Worm (Caenorhabditis elegans) whole organism, young adult: ENCODE data around the gene sru-38.

Source experiments
- B0035.1 ChIP-seq: sonication (generic microtip); optimal IDR thresholded peaks from 2 replicates; lab custom pipeline; 2016; ENCODE audit warnings: missing genetic modification characterization, mild to moderate bottlenecking, missing compliant biosample characterization, missing genotype, missing genetic modification reagents
- C06A6.2 ChIP-seq: fragments of 200-800 bp; sonication (Bioruptor generic); conservative IDR thresholded peaks from 2 replicates; pipeline ENCODE4 v1.3.6; 2022; ENCODE audit warnings: missing genetic modification characterization, missing compliant biosample characterization
- D2030.7 ChIP-seq: fragments of 200-800 bp; sonication (Bioruptor generic); IDR thresholded peaks from 2 replicates; pipeline ENCODE4 v1.3.6; 2022; ENCODE audit warnings: missing genetic modification reagents, missing genetic modification characterization, missing compliant biosample characterization
- F22D6.2 ChIP-seq: sonication (generic microtip); optimal IDR thresholded peaks from 2 replicates; lab custom pipeline; 2016; ENCODE audit warnings: mild to moderate bottlenecking, missing genetic modification characterization, missing compliant biosample characterization
- F49E8.2 ChIP-seq: sonication (generic microtip); optimal IDR thresholded peaks from 3 replicates; lab custom pipeline; 2017; ENCODE audit warnings: missing genetic modification characterization, mild to moderate bottlenecking, missing compliant biosample characterization, antibody characterized with exemption, moderate library complexity; ENCODE audit not compliant: insufficient read depth
- F52B5.7 ChIP-seq: sonication (generic microtip); optimal IDR thresholded peaks from 2 replicates; lab custom pipeline; 2016; ENCODE audit warnings: mild to moderate bottlenecking, missing genetic modification characterization, missing compliant biosample characterization
- F57A8.1 ChIP-seq: fragments of 200-800 bp; sonication (Bioruptor generic); optimal IDR thresholded peaks from 2 replicates; lab custom pipeline; 2018; ENCODE audit warnings: mild to moderate bottlenecking, missing genetic modification characterization, moderate library complexity, missing compliant biosample characterization
- T26A5.8 ChIP-seq: sonication (generic microtip); optimal IDR thresholded peaks from 2 replicates; lab custom pipeline; 2016; ENCODE audit warnings: missing genetic modification characterization, missing compliant biosample characterization
- Y53G8AR.9 ChIP-seq: fragments of 200-800 bp; sonication (Bioruptor generic); conservative IDR thresholded peaks from 2 replicates; pipeline ENCODE4 v1.3.6; 2022; ENCODE audit warnings: missing genetic modification reagents, missing genetic modification characterization, missing compliant biosample characterization
- ZK185.1 ChIP-seq: sonication (generic microtip); optimal IDR thresholded peaks from 2 replicates; lab custom pipeline; 2016; ENCODE audit warnings: mild to moderate bottlenecking, missing genetic modification characterization, missing compliant biosample characterization; ENCODE audit not compliant: poor library complexity, severe bottlenecking
- akir-1 ChIP-seq: fragments of 200-800 bp; sonication (Bioruptor generic); optimal IDR thresholded peaks from 2 replicates; lab custom pipeline; 2018; ENCODE audit warnings: mild to moderate bottlenecking, missing genetic modification characterization, moderate library complexity, missing compliant biosample characterization
- aptf-2 ChIP-seq: fragments of 200-800 bp; sonication (Bioruptor generic); conservative IDR thresholded peaks from 2 replicates; pipeline ENCODE4 v1.3.6; 2022; ENCODE audit warnings: missing genetic modification reagents, missing genetic modification characterization, missing compliant biosample characterization
- attf-6 ChIP-seq: fragments of 200-800 bp; sonication (Bioruptor generic); IDR thresholded peaks from 2 replicates; pipeline ENCODE4 v1.3.6; 2022; ENCODE audit warnings: missing genetic modification reagents, missing genetic modification characterization, missing compliant biosample characterization
- cebp-1 ChIP-seq, 2 experiments: fragments of 200-800 bp in 1 of 2; sonication (Bioruptor generic) in 1 of 2; sonication (generic microtip) in 1 of 2; IDR thresholded peaks in 1 of 2; optimal IDR thresholded peaks in 1 of 2; 2 replicates each; pipeline versions ENCODE4 v1.3.6 to Lab custom; 2017 to 2022; ENCODE audit warnings: missing compliant biosample characterization in 2 of 2, missing genetic modification characterization in 2 of 2, mild to moderate bottlenecking in 1 of 2, missing genetic modification reagents in 1 of 2, moderate library complexity in 1 of 2
- cebp-2 ChIP-seq: fragments of 200-800 bp; sonication (Bioruptor generic); IDR thresholded peaks from 2 replicates; pipeline ENCODE4 v1.3.6; 2022; ENCODE audit warnings: missing genetic modification characterization, missing compliant biosample characterization
- ceh-40 ChIP-seq: fragments of 200-800 bp; sonication (Bioruptor generic); IDR thresholded peaks from 2 replicates; pipeline ENCODE4 v1.3.6; 2022; ENCODE audit warnings: missing genetic modification characterization, missing compliant biosample characterization
- ceh-79 ChIP-seq: sonication (generic microtip); optimal IDR thresholded peaks from 2 replicates; lab custom pipeline; 2017; ENCODE audit warnings: mild to moderate bottlenecking, missing genetic modification characterization, missing compliant biosample characterization
- dpl-1 ChIP-seq: fragments of 150-350 bp; optimal IDR thresholded peaks from 2 replicates; lab custom pipeline; 2014; ENCODE audit warnings: missing biosample characterization, missing genetic modification reagents, missing genetic modification characterization
- egl-44 ChIP-seq: fragments of 200-800 bp; sonication (Bioruptor generic); IDR thresholded peaks from 2 replicates; pipeline ENCODE4 v1.3.6; 2022; ENCODE audit warnings: missing genetic modification reagents, missing genetic modification characterization, missing compliant biosample characterization
- ets-4 ChIP-seq: fragments of 200-800 bp; sonication (Bioruptor generic); optimal IDR thresholded peaks from 2 replicates; lab custom pipeline; 2018; ENCODE audit warnings: mild to moderate bottlenecking, missing genetic modification characterization, missing compliant biosample characterization
- him-1 ChIP-seq: sonication (generic microtip); optimal IDR thresholded peaks from 2 replicates; lab custom pipeline; 2016; ENCODE audit warnings: missing genotype, missing genetic modification reagents, missing genetic modification characterization, missing compliant biosample characterization
- hlh-26 ChIP-seq: fragments of 200-800 bp; sonication (Bioruptor generic); conservative IDR thresholded peaks from 2 replicates; pipeline ENCODE4 v1.3.6; 2022; ENCODE audit warnings: missing genetic modification reagents, missing genetic modification characterization, missing compliant biosample characterization
- hmg-20 ChIP-seq: fragments of 200-800 bp; sonication (Bioruptor generic); IDR thresholded peaks from 2 replicates; pipeline ENCODE4 v1.3.6; 2022; ENCODE audit warnings: missing genetic modification reagents, missing genetic modification characterization, missing compliant biosample characterization
- hrde-1 ChIP-seq: sonication (generic microtip); optimal IDR thresholded peaks from 2 replicates; lab custom pipeline; 2016; ENCODE audit warnings: missing genetic modification characterization, mild to moderate bottlenecking, missing compliant biosample characterization, moderate library complexity, missing genotype, missing genetic modification reagents, borderline replicate concordance
- hsf-1 ChIP-seq: fragments of 200-800 bp; sonication (Bioruptor generic); IDR thresholded peaks from 2 replicates; pipeline ENCODE4 v1.3.6; 2022; ENCODE audit warnings: missing genetic modification reagents, missing genetic modification characterization, missing compliant biosample characterization
- let-607 ChIP-seq, 2 experiments: fragments of 200-800 bp in 1 of 2; sonication (Bioruptor generic) in 1 of 2; sonication (generic microtip) in 1 of 2; optimal IDR thresholded peaks; 2 replicates each; lab custom pipeline; 2016 to 2018; ENCODE audit warnings: mild to moderate bottlenecking in 2 of 2, missing compliant biosample characterization in 2 of 2, missing genetic modification characterization in 2 of 2, moderate library complexity in 2 of 2, missing genotype in 1 of 2
- lin-26 ChIP-seq: fragments of 200-800 bp; sonication (Bioruptor generic); IDR thresholded peaks from 2 replicates; pipeline ENCODE4 v1.3.6; 2022; ENCODE audit warnings: missing genetic modification reagents, missing genetic modification characterization, missing compliant biosample characterization
- lin-40 ChIP-seq: sonication (generic microtip); optimal IDR thresholded peaks from 2 replicates; lab custom pipeline; 2016; ENCODE audit warnings: missing genetic modification characterization, mild to moderate bottlenecking, missing compliant biosample characterization, missing genotype, missing genetic modification reagents
- lin-54 ChIP-seq: fragments of 200-800 bp; sonication (Bioruptor generic); optimal IDR thresholded peaks from 2 replicates; lab custom pipeline; 2018; ENCODE audit warnings: mild to moderate bottlenecking, missing genetic modification characterization, missing compliant biosample characterization
- madf-6 ChIP-seq: fragments of 200-800 bp; sonication (Bioruptor generic); IDR thresholded peaks from 2 replicates; pipeline ENCODE4 v1.3.6; 2022; ENCODE audit warnings: missing genetic modification reagents, missing genetic modification characterization, missing compliant biosample characterization
- mes-4 ChIP-seq: sonication (generic microtip); optimal IDR thresholded peaks from 2 replicates; lab custom pipeline; 2016; ENCODE audit warnings: missing genotype, missing genetic modification characterization, missing compliant biosample characterization
- mxl-1 ChIP-seq: sonication (generic microtip); optimal IDR thresholded peaks from 2 replicates; lab custom pipeline; 2016; ENCODE audit warnings: missing genetic modification characterization, missing compliant biosample characterization
- nfyb-1 ChIP-seq: fragments of 200-800 bp; sonication (Bioruptor generic); IDR thresholded peaks from 2 replicates; pipeline ENCODE4 v1.3.6; 2022; ENCODE audit warnings: missing genetic modification reagents, missing genetic modification characterization, missing compliant biosample characterization
- nhr-179 ChIP-seq: sonication (generic microtip); optimal IDR thresholded peaks from 2 replicates; lab custom pipeline; 2016; ENCODE audit warnings: mild to moderate bottlenecking, missing genetic modification characterization, missing compliant biosample characterization
- pha-4 ChIP-seq: fragments of 150-350 bp; sonication (generic microtip); optimal IDR thresholded peaks from 2 replicates; lab custom pipeline; 2014; ENCODE audit warnings: missing biosample characterization, missing genetic modification reagents, missing genetic modification characterization
- snpc-1.1 ChIP-seq: sonication (generic microtip); optimal IDR thresholded peaks from 2 replicates; lab custom pipeline; 2017; ENCODE audit warnings: missing genetic modification characterization, mild to moderate bottlenecking, missing compliant biosample characterization, antibody characterized with exemption, moderate library complexity, missing genotype, missing genetic modification reagents; ENCODE audit not compliant: insufficient read depth
- snpc-3.4 ChIP-seq: sonication (generic microtip); optimal IDR thresholded peaks from 2 replicates; lab custom pipeline; 2017; ENCODE audit warnings: missing genetic modification characterization, mild to moderate bottlenecking, missing compliant biosample characterization, antibody characterized with exemption, moderate library complexity, missing genotype, missing genetic modification reagents
- snpc-4 ChIP-seq, 5 experiments: fragments of 150-350 bp in 1 of 5; sonication (generic microtip) in 4 of 5; optimal IDR thresholded peaks; 2 replicates each; lab custom pipeline; 2014 to 2018; ENCODE audit warnings: missing genetic modification characterization in 5 of 5, missing biosample characterization in 3 of 5, antibody characterized with exemption in 2 of 5, mild to moderate bottlenecking in 2 of 5, missing compliant biosample characterization in 2 of 5, missing genotype in 2 of 5, moderate library complexity in 2 of 5, missing genetic modification reagents in 1 of 5
- tbp1 ChIP-seq: fragments of 200-800 bp; sonication (Bioruptor generic); optimal IDR thresholded peaks from 2 replicates; lab custom pipeline; 2018; ENCODE audit warnings: mild to moderate bottlenecking, missing genetic modification characterization, missing compliant biosample characterization
- tlf-1 ChIP-seq: fragments of 200-800 bp; sonication (Bioruptor generic); optimal IDR thresholded peaks from 2 replicates; lab custom pipeline; 2018; ENCODE audit warnings: mild to moderate bottlenecking, missing genetic modification characterization, missing compliant biosample characterization
- xnd-1 ChIP-seq: sonication (generic microtip); optimal IDR thresholded peaks from 2 replicates; lab custom pipeline; 2016; ENCODE audit warnings: missing genotype, missing genetic modification reagents, missing genetic modification characterization, missing compliant biosample characterization
- zim-3 ChIP-seq: sonication (generic microtip); optimal IDR thresholded peaks from 2 replicates; lab custom pipeline; 2017; ENCODE audit warnings: mild to moderate bottlenecking, missing genetic modification characterization, moderate library complexity, missing compliant biosample characterization
- ztf-25 ChIP-seq: fragments of 200-800 bp; sonication (Bioruptor generic); IDR thresholded peaks from 2 replicates; pipeline ENCODE4 v1.3.6; 2022; ENCODE audit warnings: missing genetic modification reagents, missing genetic modification characterization, missing compliant biosample characterization

Gene sru-38

DNA sequence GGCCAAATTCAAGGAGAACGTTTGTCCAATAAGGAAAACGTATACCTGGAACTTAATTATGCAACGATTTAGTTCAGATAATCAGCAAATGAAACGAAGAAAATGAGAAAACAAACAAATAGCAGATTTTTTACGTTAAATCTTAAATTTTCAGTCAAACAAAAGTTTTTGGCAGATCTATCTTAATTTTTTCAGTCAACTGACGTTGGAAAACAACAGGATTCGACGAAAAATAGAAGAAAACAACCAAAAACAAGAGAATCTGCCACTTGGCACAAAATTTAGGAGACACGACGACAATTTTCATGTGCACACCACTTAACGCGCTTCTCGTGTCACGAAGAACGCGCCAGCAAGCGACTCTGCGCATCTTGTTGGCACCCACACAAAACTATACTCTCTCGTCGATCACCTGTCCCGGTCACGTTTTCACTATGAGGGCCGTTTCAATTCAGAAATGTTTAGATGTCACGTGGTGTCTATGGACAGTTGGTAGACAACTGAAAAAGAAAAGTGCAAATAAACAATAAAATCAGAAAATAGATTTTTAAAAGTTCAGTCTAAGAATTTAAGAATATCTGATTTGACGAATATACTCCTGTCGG is 46.1 kb downstream of the sru-38 start, which contains the start of gene ztf-7 (continued):
- TF ChIP-seq C06A6.2 (peak; percentile 93), Y53G8AR.9 (GFP tag; lab: Robert Waterston, UW) (peak; percentile 95), ztf-25 (GFP tag; lab: Robert Waterston, UW) (no peak), him-1 (tag; lab: Kevin White, UChicago) (no peak)

DNA sequence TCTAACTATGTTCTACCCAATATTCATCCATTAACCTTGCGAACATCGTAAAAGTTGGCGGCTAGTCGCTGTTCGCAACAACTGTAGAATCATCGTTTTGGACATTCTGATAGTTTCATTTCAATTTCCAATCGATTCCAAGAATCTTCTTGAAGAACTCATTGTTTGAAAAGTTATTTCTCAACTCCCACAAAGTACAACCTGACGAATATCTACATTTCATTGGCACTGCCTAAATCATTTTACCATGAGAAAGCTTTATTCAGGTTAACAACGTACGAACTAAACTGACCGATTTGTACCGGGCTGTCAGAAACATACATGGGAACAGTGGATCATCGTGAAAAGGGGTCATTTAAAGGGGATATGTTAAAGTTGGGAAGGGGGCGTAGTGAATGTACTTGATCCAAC is 49.1 kb downstream of the sru-38 start, which contains the start of gene F46B6.6:
TSS of gene F46B6.6 (minus strand) at position 148 of the 411 bp plus-strand sequence.
- no peak for TF ChIP-seq akir-1 (GFP tag; lab: Kevin White, UChicago)
- TF ChIP-seq hmg-20 (GFP tag; lab: Robert Waterston, UW), result no peak
- peak; percentile 12 for TF ChIP-seq tlf-1 (GFP tag; lab: Kevin White, UChicago)
- no peak for TF ChIP-seq ceh-40 (GFP tag; lab: Robert Waterston, UW)
- TF ChIP-seq nfyb-1 (GFP tag; lab: Robert Waterston, UW), result 0 out of 2 replicates have a peak, but pooled peaks have one; percentile 54
- peak; percentile 11 for TF ChIP-seq snpc-1.1 (tag; lab: Kevin White, UChicago)
- TF ChIP-seq egl-44 (GFP tag; lab: Robert Waterston, UW), result no peak
- TF ChIP-seq cebp-1 (GFP tag; IDR thresholded peaks at IDR 0.05; lab: Robert Waterston, UW), result no peak
- TF ChIP-seq cebp-1 (tag; optimal IDR thresholded peaks at IDR 0.05; lab: Kevin White, UChicago), result peak; percentile 54
- TF ChIP-seq C06A6.2, result 0 out of 2 replicates have a peak, but pooled peaks have one; percentile 10
- TF ChIP-seq snpc-4 (GFP tag; optimal IDR thresholded peaks at IDR 0.05; lab: Kevin White, UChicago), result peak; percentile 33
- TF ChIP-seq snpc-4 (tag; optimal IDR thresholded peaks at IDR 0.05; lab: Kevin White, UChicago), result no peak
- no peak for TF ChIP-seq D2030.7
- peak; percentile 21 for TF ChIP-seq lin-54 (GFP tag; lab: Kevin White, UChicago)
- no peak for TF ChIP-seq hrde-1
- TF ChIP-seq attf-6 (GFP tag; lab: Robert Waterston, UW), result no peak
- TF ChIP-seq madf-6, result peak; percentile 29; the same call in 1 of the 2 replicates
- TF ChIP-seq cebp-2, result no peak
- peak; percentile 3 for TF ChIP-seq B0035.1 (tag; lab: Kevin White, UChicago)
- no peak for TF ChIP-seq F57A8.1
- TF ChIP-seq lin-26, result no peak; the same call in 1 of the 2 replicates
- TF ChIP-seq zim-3, result peak; percentile 52
- TF ChIP-seq T26A5.8 (tag; lab: Kevin White, UChicago), result no peak
- TF ChIP-seq F22D6.2, result no peak
- no peak for TF ChIP-seq mes-4
- TF ChIP-seq lin-40 (tag; lab: Kevin White, UChicago), result no peak
- TF ChIP-seq hsf-1 (GFP tag; lab: Robert Waterston, UW), result peak; percentile 68
- TF ChIP-seq hlh-26 (GFP tag; lab: Robert Waterston, UW), result no peak
- TF ChIP-seq dpl-1 (GFP tag; lab: Kevin White, UChicago), result no peak
- no peak for TF ChIP-seq ets-4 (GFP tag; lab: Kevin White, UChicago)
- TF ChIP-seq let-607 (tag; optimal IDR thresholded peaks at IDR 0.05; lab: Kevin White, UChicago), result peak in 1 of 2 experiments; percentile 41
- TF ChIP-seq xnd-1 (tag; lab: Kevin White, UChicago), result no peak
- no peak for TF ChIP-seq nhr-179 (tag; lab: Kevin White, UChicago)
- TF ChIP-seq mxl-1 (tag; lab: Kevin White, UChicago), result no peak
- TF ChIP-seq snpc-3.4, result no peak
- TF ChIP-seq aptf-2, result no peak
- TF ChIP-seq ZK185.1 (tag; lab: Kevin White, UChicago), result no peak
- TF ChIP-seq F49E8.2 (tag; lab: Kevin White, UChicago), result peak; percentile 53
- TF ChIP-seq pha-4 (tag; lab: Kevin White, UChicago), result no peak
- TF ChIP-seq F52B5.7 (tag; lab: Kevin White, UChicago), result peak; percentile 53
- no peak for TF ChIP-seq ceh-79 (tag; lab: Kevin White, UChicago)
- peak; percentile 14 for TF ChIP-seq tbp1
- TF ChIP-seq ztf-25 (GFP tag; lab: Robert Waterston, UW), result no peak
